Worm (Caenorhabditis elegans) whole organism, young adult: ENCODE data around the gene acl-12.

Source experiments
- F57A8.1 ChIP-seq: fragments of 200-800 bp; sonication (Bioruptor generic); optimal IDR thresholded peaks from 2 replicates; lab custom pipeline; 2018; ENCODE audit warnings: mild to moderate bottlenecking, missing genetic modification characterization, moderate library complexity, missing compliant biosample characterization
- Y56A3A.18 ChIP-seq: fragments of 200-800 bp; sonication (Bioruptor generic); IDR thresholded peaks from 2 replicates; pipeline ENCODE4 v1.3.6; 2022; ENCODE audit warnings: missing genetic modification reagents, missing genetic modification characterization, missing compliant biosample characterization
- ama-1 ChIP-seq, 3 experiments: fragments of 150-350 bp in 1 of 3; sonication (generic microtip) in 2 of 3; optimal IDR thresholded peaks; 2 replicates each; lab custom pipeline; 2014 to 2018; ENCODE audit warnings: missing biosample characterization in 2 of 3, missing genetic modification characterization in 2 of 3, missing genetic modification reagents in 2 of 3
- attf-3 ChIP-seq: fragments of 200-800 bp; sonication (Bioruptor generic); conservative IDR thresholded peaks from 2 replicates; pipeline ENCODE4 v1.3.6; 2022; ENCODE audit warnings: missing genetic modification reagents, missing genetic modification characterization, missing compliant biosample characterization
- bed-1 ChIP-seq: fragments of 200-800 bp; sonication (Bioruptor generic); IDR thresholded peaks from 2 replicates; pipeline ENCODE4 v1.3.6; 2022; ENCODE audit warnings: missing genetic modification reagents, missing genetic modification characterization, missing compliant biosample characterization
- cebp-1 ChIP-seq, 2 experiments: fragments of 200-800 bp in 1 of 2; sonication (Bioruptor generic) in 1 of 2; sonication (generic microtip) in 1 of 2; IDR thresholded peaks in 1 of 2; optimal IDR thresholded peaks in 1 of 2; 2 replicates each; pipeline versions ENCODE4 v1.3.6 to Lab custom; 2017 to 2022; ENCODE audit warnings: missing compliant biosample characterization in 2 of 2, missing genetic modification characterization in 2 of 2, mild to moderate bottlenecking in 1 of 2, missing genetic modification reagents in 1 of 2, moderate library complexity in 1 of 2
- dpl-1 ChIP-seq: fragments of 150-350 bp; optimal IDR thresholded peaks from 2 replicates; lab custom pipeline; 2014; ENCODE audit warnings: missing biosample characterization, missing genetic modification reagents, missing genetic modification characterization
- egrh-3 ChIP-seq: fragments of 200-800 bp; sonication (Bioruptor generic); IDR thresholded peaks from 2 replicates; pipeline ENCODE4 v1.3.6; 2022; ENCODE audit warnings: missing genetic modification reagents, missing genetic modification characterization, missing compliant biosample characterization
- hlh-12 ChIP-seq: sonication (generic microtip); optimal IDR thresholded peaks from 2 replicates; lab custom pipeline; 2016; ENCODE audit warnings: missing genetic modification characterization, missing compliant biosample characterization
- snpc-1.1 ChIP-seq: sonication (generic microtip); optimal IDR thresholded peaks from 2 replicates; lab custom pipeline; 2017; ENCODE audit warnings: missing genetic modification characterization, mild to moderate bottlenecking, missing compliant biosample characterization, antibody characterized with exemption, moderate library complexity, missing genotype, missing genetic modification reagents; ENCODE audit not compliant: insufficient read depth
- tbx-9 ChIP-seq: sonication (generic microtip); optimal IDR thresholded peaks from 2 replicates; lab custom pipeline; 2016; ENCODE audit warnings: borderline replicate concordance, missing genetic modification characterization, inconsistent platforms, missing compliant biosample characterization
- unc-62 ChIP-seq: fragments of 150-350 bp; optimal IDR thresholded peaks from 2 replicates; lab custom pipeline; 2014; ENCODE audit warnings: missing biosample characterization, missing genetic modification reagents, missing genetic modification characterization

DNA sequence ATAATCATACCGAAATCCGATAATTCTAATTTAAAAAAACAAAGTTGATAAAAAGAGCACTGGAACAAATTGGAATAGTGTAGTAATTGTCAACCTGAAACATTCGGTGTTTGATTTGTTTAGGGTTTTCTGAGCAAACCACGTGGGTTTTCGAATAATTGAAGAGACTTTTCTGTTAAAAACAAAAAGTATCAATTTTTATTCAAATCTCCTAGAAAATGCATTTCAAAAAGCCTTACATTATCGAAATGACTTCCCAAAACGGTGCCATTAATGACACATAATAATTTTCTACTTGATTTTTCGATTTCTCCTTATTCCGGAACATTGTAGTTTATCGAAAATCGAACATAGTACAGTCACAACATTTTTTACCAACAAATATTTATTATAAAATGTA is 44.4 kb downstream of the acl-12 start, which contains the start of gene C10A4.13:
- TF ChIP-seq egrh-3 (no peak), F57A8.1 (GFP tag; lab: Kevin White, UChicago) (no peak), snpc-1.1 (tag; lab: Kevin White, UChicago) (no peak), hlh-12 (no peak), unc-62 (GFP tag; lab: Kevin White, UChicago) (no peak), bed-1 (GFP tag; lab: Robert Waterston, UW) (no peak), Y56A3A.18 (GFP tag; lab: Robert Waterston, UW) (no peak), attf-3 (GFP tag; lab: Robert Waterston, UW) (no peak), tbx-9 (tag; lab: Kevin White, UChicago) (no peak), dpl-1 (GFP tag; lab: Kevin White, UChicago) (no peak), ama-1 (optimal IDR thresholded peaks at IDR 0.05; lab: Kevin White, UChicago) (no peak), ama-1 (GFP tag; optimal IDR thresholded peaks at IDR 0.05; lab: Kevin White, UChicago) (no peak), cebp-1 (GFP tag; IDR thresholded peaks at IDR 0.05; lab: Robert Waterston, UW) (no peak), cebp-1 (tag; optimal IDR thresholded peaks at IDR 0.05; lab: Kevin White, UChicago) (no peak)
